Worm (Caenorhabditis elegans) whole organism, L1 larva: ENCODE data around the gene srh-146.

Source experiments
- C04F5.9 ChIP-seq: sonication (generic microtip); optimal IDR thresholded peaks from 2 replicates; lab custom pipeline; 2016; ENCODE audit warnings: missing genetic modification characterization, missing compliant biosample characterization
- F16B12.6 ChIP-seq: fragments of 150-350 bp; optimal IDR thresholded peaks from 2 replicates; lab custom pipeline; 2014; ENCODE audit warnings: missing biosample characterization, missing genetic modification characterization
- Y116A8C.19 ChIP-seq: sonication (generic microtip); optimal IDR thresholded peaks from 2 replicates; lab custom pipeline; 2016; ENCODE audit warnings: missing compliant biosample characterization, missing genetic modification characterization, borderline replicate concordance
- ceh-82 ChIP-seq, 3 experiments: fragments of 150-350 bp in 1 of 3; sonication (generic microtip) in 2 of 3; optimal IDR thresholded peaks; 2 replicates each; lab custom pipeline; 2014 to 2017; ENCODE audit warnings: missing biosample characterization in 3 of 3, missing genetic modification characterization in 3 of 3
- efl-1 ChIP-seq, 4 experiments: fragments of 150-350 bp; optimal IDR thresholded peaks in 3 of 4; peaks in 1 of 4; 1 replicate in 1 of 4; 2 replicates in 3 of 4; lab custom pipeline; 2014; ENCODE audit warnings: missing biosample characterization in 2 of 4, missing genetic modification characterization in 2 of 4, missing genetic modification reagents in 2 of 4
- jun-1 ChIP-seq: fragments of 150-350 bp; optimal IDR thresholded peaks from 2 replicates; lab custom pipeline; 2014; ENCODE audit warnings: missing biosample characterization, missing genetic modification reagents, missing genetic modification characterization
- lin-14 ChIP-seq: fragments of 200-800 bp; sonication (Bioruptor generic); optimal IDR thresholded peaks from 2 replicates; lab custom pipeline; 2018; ENCODE audit warnings: mild to moderate bottlenecking, missing genetic modification characterization, moderate library complexity, missing compliant biosample characterization
- lsy-2 ChIP-seq, 2 experiments: fragments of 150-350 bp; optimal IDR thresholded peaks; 2 replicates each; lab custom pipeline; 2014; ENCODE audit warnings: missing biosample characterization in 2 of 2, missing genetic modification characterization in 2 of 2
- mep-1 ChIP-seq: fragments of 150-350 bp; optimal IDR thresholded peaks from 2 replicates; lab custom pipeline; 2014; ENCODE audit warnings: missing biosample characterization, missing genetic modification characterization
- nhr-11 ChIP-seq: fragments of 150-350 bp; optimal IDR thresholded peaks from 2 replicates; lab custom pipeline; 2014; ENCODE audit warnings: missing biosample characterization, missing genetic modification characterization
- nhr-12 ChIP-seq: sonication (generic microtip); optimal IDR thresholded peaks from 2 replicates; lab custom pipeline; 2017; ENCODE audit warnings: missing biosample characterization, missing genetic modification characterization
- skn-1 ChIP-seq: fragments of 150-350 bp; optimal IDR thresholded peaks from 2 replicates; lab custom pipeline; 2014; ENCODE audit warnings: missing biosample characterization, missing genetic modification characterization
- unc-62 ChIP-seq: fragments of 150-350 bp; optimal IDR thresholded peaks from 2 replicates; lab custom pipeline; 2014; ENCODE audit warnings: missing biosample characterization, missing genetic modification reagents, missing genetic modification characterization

- no peak for TF ChIP-seq unc-62 (GFP tag; lab: Kevin White, UChicago)
- TF ChIP-seq nhr-11 (tag; lab: Kevin White, UChicago), result no peak
- TF ChIP-seq Y116A8C.19, result no peak
- no peak for TF ChIP-seq jun-1 (tag; lab: Kevin White, UChicago)
- no peak for TF ChIP-seq lin-14 (GFP tag; lab: Kevin White, UChicago)
- no peak for TF ChIP-seq F16B12.6 (tag; lab: Kevin White, UChicago)
- no peak for TF ChIP-seq efl-1 (optimal IDR thresholded peaks at IDR 0.05; lab: Kevin White, UChicago)
- no peak for TF ChIP-seq efl-1 (GFP tag; optimal IDR thresholded peaks at IDR 0.05 in 1 of 2; lab: Kevin White, UChicago)
- no peak for TF ChIP-seq lsy-2 (tag; optimal IDR thresholded peaks at IDR 0.05; lab: Kevin White, UChicago)
- no peak for TF ChIP-seq mep-1
- TF ChIP-seq nhr-12 (tag; lab: Kevin White, UChicago), result no peak
- TF ChIP-seq skn-1, result no peak
- no peak for TF ChIP-seq ceh-82 (tag; optimal IDR thresholded peaks at IDR 0.05; lab: Kevin White, UChicago)
- no peak for TF ChIP-seq C04F5.9 (tag; lab: Kevin White, UChicago)
These were observed 44.5 kb upstream of the srh-146 start, which contains the start of gene srh-241 for ce11 chrV:2869503-2869902.
